Worm (Caenorhabditis elegans) whole organism, L4 larva: Measurements from ENCODE around the gene R04B5.11.

Experiments used
- F49E8.2 ChIP-seq: sonication (generic microtip); optimal IDR thresholded peaks from 2 replicates; lab custom pipeline; 2016; ENCODE audit warnings: missing compliant biosample characterization, mild to moderate bottlenecking, missing genetic modification characterization, borderline replicate concordance
- aly-2 ChIP-seq: sonication (generic microtip); optimal IDR thresholded peaks from 2 replicates; lab custom pipeline; 2018; ENCODE audit warnings: missing biosample characterization, missing genetic modification characterization
- ceh-28 ChIP-seq: fragments of 150-350 bp; optimal IDR thresholded peaks from 2 replicates; lab custom pipeline; 2014; ENCODE audit warnings: missing biosample characterization, missing genetic modification reagents, missing genetic modification characterization
- ceh-82 ChIP-seq: sonication (generic microtip); optimal IDR thresholded peaks from 2 replicates; lab custom pipeline; 2017; ENCODE audit warnings: missing biosample characterization, missing genetic modification characterization
- dmd-8 ChIP-seq: fragments of 200-800 bp; sonication (Bioruptor generic); IDR thresholded peaks from 2 replicates; pipeline ENCODE4 v1.3.6; 2022; ENCODE audit warnings: missing genetic modification characterization, missing compliant biosample characterization
- egl-43 ChIP-seq: fragments of 200-800 bp; sonication (Bioruptor generic); IDR thresholded peaks from 2 replicates; pipeline ENCODE4 v1.3.6; 2022; ENCODE audit warnings: missing genetic modification reagents, missing genetic modification characterization, missing compliant biosample characterization
- fos-1 ChIP-seq: fragments of 150-350 bp; optimal IDR thresholded peaks from 2 replicates; lab custom pipeline; 2014; ENCODE audit warnings: missing biosample characterization, missing genetic modification characterization
- jun-1 ChIP-seq: fragments of 150-350 bp; optimal IDR thresholded peaks from 2 replicates; lab custom pipeline; 2014; ENCODE audit warnings: missing biosample characterization, missing genetic modification reagents, missing genetic modification characterization
- lin-13 ChIP-seq: fragments of 150-350 bp; optimal IDR thresholded peaks from 2 replicates; lab custom pipeline; 2014; ENCODE audit warnings: missing biosample characterization, missing genetic modification reagents, missing genetic modification characterization
- nhr-6 ChIP-seq: fragments of 150-350 bp; optimal IDR thresholded peaks from 2 replicates; lab custom pipeline; 2014; ENCODE audit warnings: missing biosample characterization, missing genetic modification characterization
- snpc-4 ChIP-seq: fragments of 150-350 bp; optimal IDR thresholded peaks from 2 replicates; lab custom pipeline; 2014; ENCODE audit warnings: missing biosample characterization, missing genetic modification characterization
- unc-39 ChIP-seq: sonication (generic microtip); optimal IDR thresholded peaks from 2 replicates; lab custom pipeline; 2017; ENCODE audit warnings: missing biosample characterization, missing genetic modification characterization

ce11 chrV:10133277-10133676, 42.2 kb upstream of the R04B5.11 start:
- no peak for TF ChIP-seq lin-13
- TF ChIP-seq jun-1 (tag; lab: Kevin White, UChicago): no peak
- no peak for TF ChIP-seq unc-39 (tag; lab: Kevin White, UChicago)
- TF ChIP-seq ceh-82: no peak
- TF ChIP-seq fos-1 (tag; lab: Kevin White, UChicago): no peak
- TF ChIP-seq dmd-8 (GFP tag; lab: Robert Waterston, UW): peak; percentile 60; the same call in 1 of the 2 replicates
- TF ChIP-seq snpc-4 (tag; lab: Kevin White, UChicago): no peak
- TF ChIP-seq egl-43 (GFP tag; lab: Robert Waterston, UW): no peak
- no peak for TF ChIP-seq aly-2
- TF ChIP-seq ceh-28: no peak
- no peak for TF ChIP-seq nhr-6 (tag; lab: Kevin White, UChicago)
- no peak for TF ChIP-seq F49E8.2 (tag; lab: Kevin White, UChicago)
